Fruit fly (Drosophila melanogaster) whole organism, embryonic: Measurements from ENCODE around the gene sff.

ENCODE experiments used
- Adf1 ChIP-seq: fragments of 200-800 bp; sonication (Bioruptor generic); IDR thresholded peaks from 2 replicates; pipeline ENCODE4 v1.3.6; 2022; ENCODE audit warnings: missing biosample characterization, missing genetic modification characterization
- B-H2 ChIP-seq: fragments of 200-800 bp; sonication (Bioruptor generic); optimal IDR thresholded peaks from 2 replicates; lab custom pipeline; 2018; ENCODE audit warnings: missing biosample characterization, mild to moderate bottlenecking, missing genetic modification characterization
- Bgb ChIP-seq: fragments of 200-800 bp; sonication (Bioruptor generic); IDR thresholded peaks from 2 replicates; pipeline ENCODE4 v1.3.6; 2022; ENCODE audit warnings: missing biosample characterization, missing genetic modification characterization; ENCODE audit not compliant: partially characterized antibody
- Bteb2 ChIP-seq: fragments of 200-800 bp; sonication (Bioruptor generic); optimal IDR thresholded peaks from 2 replicates; lab custom pipeline; 2016; ENCODE audit warnings: missing biosample characterization, missing genetic modification characterization
- CG12769 ChIP-seq: fragments of 200-800 bp; sonication (Bioruptor generic); optimal IDR thresholded peaks from 2 replicates; lab custom pipeline; 2019; ENCODE audit warnings: missing biosample characterization, mild to moderate bottlenecking, missing genetic modification characterization, moderate library complexity
- CG15514 ChIP-seq: fragments of 200-800 bp; sonication (Bioruptor generic); optimal IDR thresholded peaks from 3 replicates; lab custom pipeline; 2017; ENCODE audit warnings: missing biosample characterization, missing genetic modification characterization, mild to moderate bottlenecking, moderate library complexity, missing genetic modification reagents
- CG17568 ChIP-seq: fragments of 200-800 bp; sonication (Bioruptor generic); optimal IDR thresholded peaks from 2 replicates; lab custom pipeline; 2018; ENCODE audit warnings: missing biosample characterization, mild to moderate bottlenecking, missing genetic modification characterization, moderate library complexity
- CG17912 ChIP-seq: fragments of 200-800 bp; sonication (Bioruptor generic); optimal IDR thresholded peaks from 2 replicates; lab custom pipeline; 2018; ENCODE audit warnings: missing biosample characterization, mild to moderate bottlenecking, missing genetic modification characterization
- CG2889 ChIP-seq: fragments of 200-800 bp; sonication (Bioruptor generic); IDR thresholded peaks from 3 replicates; pipeline ENCODE4 v1.3.6; 2022; ENCODE audit warnings: missing biosample characterization, missing genetic modification characterization
- CG42726 ChIP-seq: fragments of 200-800 bp; sonication (Bioruptor generic); IDR thresholded peaks from 2 replicates; pipeline ENCODE4 v1.3.6; 2022; ENCODE audit warnings: missing biosample characterization, missing genetic modification characterization; ENCODE audit not compliant: partially characterized antibody
- CG9797 ChIP-seq: fragments of 200-800 bp; sonication (Bioruptor generic); optimal IDR thresholded peaks from 3 replicates; lab custom pipeline; 2018; ENCODE audit warnings: missing biosample characterization, mild to moderate bottlenecking, missing genetic modification characterization
- CG9817 ChIP-seq: fragments of 200-800 bp; sonication (Bioruptor generic); optimal IDR thresholded peaks from 2 replicates; lab custom pipeline; 2018; ENCODE audit warnings: missing biosample characterization, mild to moderate bottlenecking, missing genetic modification characterization, moderate library complexity
- Camta ChIP-seq: fragments of 200-800 bp; sonication (Bioruptor generic); optimal IDR thresholded peaks from 2 replicates; lab custom pipeline; 2016; ENCODE audit warnings: missing biosample characterization, missing genetic modification characterization
- CrebB ChIP-seq: fragments of 200-800 bp; sonication (Bioruptor generic); optimal IDR thresholded peaks from 3 replicates; lab custom pipeline; 2018; ENCODE audit warnings: missing biosample characterization, mild to moderate bottlenecking, missing genetic modification characterization
- D19B ChIP-seq: fragments of 200-800 bp; sonication (Bioruptor generic); optimal IDR thresholded peaks from 2 replicates; lab custom pipeline; 2017; ENCODE audit warnings: missing biosample characterization, mild to moderate bottlenecking, missing genetic modification characterization
- Dip2 ChIP-seq: fragments of 200-800 bp; sonication (Bioruptor generic); IDR thresholded peaks from 2 replicates; pipeline ENCODE4 v1.3.6; 2022; ENCODE audit warnings: missing biosample characterization, missing genetic modification characterization
- Dref ChIP-seq: fragments of 200-800 bp; sonication (Bioruptor generic); IDR thresholded peaks from 2 replicates; pipeline ENCODE4 v1.3.6; 2022; ENCODE audit warnings: missing biosample characterization, missing genetic modification characterization
- Ets65A ChIP-seq: fragments of 200-800 bp; sonication (Bioruptor generic); peaks from one replicate; lab custom pipeline; 2016; ENCODE audit warnings: missing biosample characterization, missing genetic modification characterization
- Gug ChIP-seq: fragments of 200-800 bp; sonication (Bioruptor generic); IDR thresholded peaks from 4 replicates; pipeline ENCODE4 v1.3.6; 2022; ENCODE audit warnings: missing biosample characterization, missing genetic modification characterization
- HmgD ChIP-seq: fragments of 200-800 bp; sonication (Bioruptor generic); optimal IDR thresholded peaks from 3 replicates; lab custom pipeline; 2016; ENCODE audit warnings: missing biosample characterization, missing genetic modification characterization
- Oaz ChIP-seq: fragments of 200-800 bp; sonication (Bioruptor generic); IDR thresholded peaks from 2 replicates; pipeline ENCODE4 v1.3.6; 2022; ENCODE audit warnings: missing biosample characterization, missing genetic modification characterization
- Opbp ChIP-seq: fragments of 200-800 bp; sonication (Bioruptor generic); IDR thresholded peaks from 3 replicates; pipeline ENCODE4 v1.3.6; 2022; ENCODE audit warnings: missing biosample characterization, missing genetic modification characterization; ENCODE audit not compliant: partially characterized antibody
- Optix ChIP-seq: fragments of 200-800 bp; sonication (Bioruptor generic); IDR thresholded peaks from 3 replicates; pipeline ENCODE4 v1.3.6; 2022; ENCODE audit warnings: missing biosample characterization, missing genetic modification characterization
- Ptx1 ChIP-seq: fragments of 200-800 bp; sonication (Bioruptor generic); IDR thresholded peaks from 2 replicates; pipeline ENCODE4 v1.3.6; 2022; ENCODE audit warnings: missing biosample characterization, missing genetic modification characterization
- Rfx ChIP-seq: fragments of 200-800 bp; sonication (Bioruptor generic); IDR thresholded peaks from 2 replicates; pipeline ENCODE4 v1.3.6; 2022; ENCODE audit warnings: missing biosample characterization, missing genetic modification characterization
- Rx ChIP-seq: fragments of 200-800 bp; sonication (Bioruptor generic); IDR thresholded peaks from 2 replicates; pipeline ENCODE4 v1.3.6; 2022; ENCODE audit warnings: missing biosample characterization, missing genetic modification characterization
- Vsx1 ChIP-seq: fragments of 200-800 bp; sonication (Bioruptor generic); optimal IDR thresholded peaks from 2 replicates; lab custom pipeline; 2017; ENCODE audit warnings: missing biosample characterization, mild to moderate bottlenecking, missing genetic modification characterization, missing genetic modification reagents
- br ChIP-seq: fragments of >200 bp; optimal IDR thresholded peaks from 2 replicates; lab custom pipeline; 2017
- chm ChIP-seq: fragments of 200-800 bp; sonication (Bioruptor generic); IDR thresholded peaks from 2 replicates; pipeline ENCODE4 v1.3.6; 2022; ENCODE audit warnings: missing biosample characterization, missing genetic modification characterization
- ci ChIP-seq: fragments of 200-800 bp; sonication (Bioruptor generic); IDR thresholded peaks from 3 replicates; pipeline ENCODE4 v1.3.6; 2022; ENCODE audit warnings: missing biosample characterization, missing genetic modification characterization
- crol ChIP-seq: fragments of 200-800 bp; sonication (Bioruptor generic); IDR thresholded peaks from 2 replicates; pipeline ENCODE4 v1.3.6; 2022; ENCODE audit warnings: missing biosample characterization, missing genetic modification characterization
- crp ChIP-seq, 2 experiments: fragments of 200-800 bp; sonication (Bioruptor generic); optimal IDR thresholded peaks; 2 replicates in 1 of 2; 3 replicates in 1 of 2; lab custom pipeline; 2017; ENCODE audit warnings: missing biosample characterization in 2 of 2, missing genetic modification characterization in 2 of 2, mild to moderate bottlenecking in 1 of 2, moderate library complexity in 1 of 2
- gfzf ChIP-seq: fragments of 200-800 bp; sonication (Bioruptor generic); optimal IDR thresholded peaks from 2 replicates; lab custom pipeline; 2016; ENCODE audit warnings: missing biosample characterization, mild to moderate bottlenecking, missing genetic modification characterization, moderate library complexity
- grn ChIP-seq: fragments of 200-800 bp; sonication (Bioruptor generic); optimal IDR thresholded peaks from 3 replicates; lab custom pipeline; 2017; ENCODE audit warnings: missing biosample characterization, missing genetic modification characterization
- hkb ChIP-seq, 2 experiments: fragments of 200-800 bp in 1 of 2; fragments of >200 bp in 1 of 2; sonication (Bioruptor generic) in 1 of 2; IDR thresholded peaks in 1 of 2; optimal IDR thresholded peaks in 1 of 2; 2 replicates each; pipeline versions ENCODE4 v1.3.6 to Lab custom; 2017 to 2022; ENCODE audit warnings: missing biosample characterization in 1 of 2, missing genetic modification characterization in 1 of 2
- jumu ChIP-seq: fragments of 200-800 bp; sonication (Bioruptor generic); optimal IDR thresholded peaks from 3 replicates; lab custom pipeline; 2016; ENCODE audit warnings: missing biosample characterization, missing genetic modification characterization
- klu ChIP-seq: fragments of 200-800 bp; sonication (Bioruptor generic); IDR thresholded peaks from 2 replicates; pipeline ENCODE4 v1.3.6; 2022; ENCODE audit warnings: missing biosample characterization, missing genetic modification characterization
- knrl ChIP-seq: fragments of 200-800 bp; sonication (Bioruptor generic); IDR thresholded peaks from 3 replicates; pipeline ENCODE4 v1.3.6; 2022; ENCODE audit warnings: missing biosample characterization, missing genetic modification characterization; ENCODE audit not compliant: partially characterized antibody
- lov ChIP-seq, 2 experiments: fragments of 200-800 bp in 1 of 2; fragments of >200 bp in 1 of 2; sonication (Bioruptor generic) in 1 of 2; IDR thresholded peaks in 1 of 2; optimal IDR thresholded peaks in 1 of 2; 2 replicates in 1 of 2; 3 replicates in 1 of 2; pipeline versions ENCODE4 v1.3.6 to Lab custom; 2017 to 2022; ENCODE audit warnings: missing biosample characterization in 1 of 2, missing genetic modification characterization in 1 of 2
- nom ChIP-seq: fragments of 200-800 bp; sonication (Bioruptor generic); optimal IDR thresholded peaks from 2 replicates; lab custom pipeline; 2017; ENCODE audit warnings: missing biosample characterization, missing genetic modification characterization, mild to moderate bottlenecking, moderate library complexity, missing genetic modification reagents
- pho ChIP-seq: fragments of 200-800 bp; sonication (Bioruptor generic); optimal IDR thresholded peaks from 2 replicates; lab custom pipeline; 2016; ENCODE audit warnings: missing biosample characterization, missing genetic modification characterization
- prd ChIP-seq, 3 experiments: fragments of >200 bp in 2 of 3; fragments of 200-800 bp in 1 of 3; sonication (Bioruptor generic) in 1 of 3; optimal IDR thresholded peaks in 2 of 3; IDR thresholded peaks in 1 of 3; 2 replicates in 2 of 3; 3 replicates in 1 of 3; pipeline versions ENCODE4 v1.3.6 to Lab custom; 2017 to 2022; ENCODE audit warnings: missing biosample characterization in 1 of 3, missing genetic modification characterization in 1 of 3
- ro ChIP-seq: fragments of 200-800 bp; sonication (Bioruptor generic); IDR thresholded peaks from 2 replicates; pipeline ENCODE4 v1.3.6; 2022; ENCODE audit warnings: missing biosample characterization, missing genetic modification characterization
- shn ChIP-seq: fragments of 200-800 bp; sonication (Bioruptor generic); optimal IDR thresholded peaks from 3 replicates; lab custom pipeline; 2016; ENCODE audit warnings: missing biosample characterization, missing genetic modification characterization
- sim ChIP-seq: fragments of 200-800 bp; sonication (Bioruptor generic); IDR thresholded peaks from 2 replicates; pipeline ENCODE4 v1.3.6; 2022; ENCODE audit warnings: missing biosample characterization, missing genetic modification characterization
- sisA ChIP-seq: fragments of 200-800 bp; sonication (Bioruptor generic); IDR thresholded peaks from 2 replicates; pipeline ENCODE4 v1.3.6; 2022; ENCODE audit warnings: missing biosample characterization, missing genetic modification characterization
- tll ChIP-seq, 2 experiments: fragments of 200-800 bp in 1 of 2; fragments of >200 bp in 1 of 2; sonication (Bioruptor generic) in 1 of 2; optimal IDR thresholded peaks; 2 replicates each; lab custom pipeline; 2017 to 2019; ENCODE audit warnings: missing biosample characterization in 2 of 2, missing genetic modification characterization in 2 of 2, mild to moderate bottlenecking in 1 of 2, moderate library complexity in 1 of 2
- trem ChIP-seq: fragments of 200-800 bp; optimal IDR thresholded peaks from 3 replicates; lab custom pipeline; 2019; ENCODE audit warnings: missing biosample characterization, mild to moderate bottlenecking, missing genetic modification characterization, moderate library complexity
- twi ChIP-seq: fragments of 200-800 bp; optimal IDR thresholded peaks from 2 replicates; lab custom pipeline; 2019; ENCODE audit warnings: missing biosample characterization, mild to moderate bottlenecking, missing genetic modification characterization, moderate library complexity
- wdn ChIP-seq: fragments of 200-800 bp; sonication (Bioruptor generic); IDR thresholded peaks from 2 replicates; pipeline ENCODE4 v1.3.6; 2022; ENCODE audit warnings: missing biosample characterization, missing genetic modification characterization

Gene sff

dm6 chr3L:15952909-15953308 is 28.2 kb upstream of the sff start (continued):
- TF ChIP-seq hkb (optimal IDR thresholded peaks at IDR 0.05; lab: Kevin White, UChicago) (no peak), hkb (GFP tag; IDR thresholded peaks at IDR 0.05; lab: Robert Waterston, UW) (no peak), D19B (no peak), grn (GFP tag; lab: Kevin White, UChicago) (no peak), wdn (no peak), jumu (no peak), Dip2 (no peak), Adf1 (peak; percentile 96), crp (GFP tag; optimal IDR thresholded peaks at IDR 0.05; lab: Kevin White, UChicago) (no peak), gfzf (no peak), HmgD (no peak), Optix (GFP tag; lab: Robert Waterston, UW) (no peak), knrl (GFP tag; lab: Robert Waterston, UW) (0 out of 3 replicates have a peak, but pooled peaks have one; percentile 14), Ets65A (GFP tag; lab: Kevin White, UChicago) (no peak), Gug (GFP tag; lab: Robert Waterston, UW) (no peak), prd (optimal IDR thresholded peaks at IDR 0.05; lab: Kevin White, UChicago) (no peak), prd (GFP tag; IDR thresholded peaks at IDR 0.05; lab: Robert Waterston, UW) (no peak), Oaz (GFP tag; lab: Robert Waterston, UW) (no peak), Bgb (GFP tag; lab: Robert Waterston, UW) (peak; percentile 42; the same call in 1 of the 2 replicates), crol (GFP tag; lab: Robert Waterston, UW) (peak; percentile 88), CG17912 (GFP tag; lab: Kevin White, UChicago) (no peak), trem (tag; lab: Kevin White, UChicago) (no peak), sim (GFP tag; lab: Robert Waterston, UW) (no peak), Camta (GFP tag; lab: Kevin White, UChicago) (no peak), lov (optimal IDR thresholded peaks at IDR 0.05; lab: Kevin White, UChicago) (no peak), lov (GFP tag; IDR thresholded peaks at IDR 0.05; lab: Robert Waterston, UW) (no peak), klu (GFP tag; lab: Robert Waterston, UW) (no peak), sisA (GFP tag; lab: Robert Waterston, UW) (no peak), CG12769 (peak; percentile 82), CrebB (tag; lab: Kevin White, UChicago) (no peak), shn (no peak), CG2889 (GFP tag; lab: Robert Waterston, UW) (no peak), ro (no peak), Ptx1 (GFP tag; lab: Robert Waterston, UW) (no peak), Rx (GFP tag; lab: Robert Waterston, UW) (no peak), CG42726 (GFP tag; lab: Robert Waterston, UW) (no peak), Dref (GFP tag; lab: Robert Waterston, UW) (no peak), CG15514 (GFP tag; lab: Kevin White, UChicago) (no peak), Opbp (GFP tag; lab: Robert Waterston, UW) (no peak), CG17568 (GFP tag; lab: Kevin White, UChicago) (no peak), chm (GFP tag; lab: Robert Waterston, UW) (0 out of 2 replicates have a peak, but pooled peaks have one; percentile 46), pho (no peak), CG9817 (no peak), B-H2 (GFP tag; lab: Kevin White, UChicago) (no peak), Vsx1 (GFP tag; lab: Kevin White, UChicago) (no peak), br (lab: Kevin White, UChicago) (no peak), Rfx (GFP tag; lab: Robert Waterston, UW) (no peak), CG9797 (GFP tag; lab: Kevin White, UChicago) (no peak), nom (peak; percentile 10), twi (tag; lab: Kevin White, UChicago) (no peak), Bteb2 (GFP tag; lab: Kevin White, UChicago) (no peak), tll (GFP tag; optimal IDR thresholded peaks at IDR 0.05; lab: Kevin White, UChicago) (no peak), ci (GFP tag; lab: Robert Waterston, UW) (no peak)
